Fruit fly (Drosophila melanogaster): ENCODE measurements around the gene cwo.

- no peak for TF ChIP-seq usp (GFP tag; optimal IDR thresholded peaks at IDR 0.05)
- TF ChIP-seq CG8478 (optimal IDR thresholded peaks at IDR 0.05), result no peak
- TF ChIP-seq pan (optimal IDR thresholded peaks at IDR 0.05), result no peak
- TF ChIP-seq psq (optimal IDR thresholded peaks at IDR 0.05), result no peak
These were observed 31.3 kb upstream of the cwo start for dm6 chr3R:10356563-10357363.

Data from whole organism.